Fruit fly (Drosophila melanogaster): ENCODE results near the gene JMJD7.

- TF ChIP-seq psq (optimal IDR thresholded peaks at IDR 0.05) (no peak), h (optimal IDR thresholded peaks at IDR 0.05) (no peak), Sin3A (optimal IDR thresholded peaks at IDR 0.05) (no peak), insv (optimal IDR thresholded peaks at IDR 0.05) (no peak), ttk (optimal IDR thresholded peaks at IDR 0.05) (no peak)
These were observed 40.1 kb downstream of the JMJD7 start for dm6 chr3L:13409809-13410521.
